Worm (Caenorhabditis elegans): ENCODE data around the gene C25E10.5.

Gene C25E10.5

ce11 chrV:9030248-9030647 is at the start of gene C25E10.5:
Gene C25E10.5 (plus strand): TSS chrV:9030548.
- TF ChIP-seq him-1 (tag; optimal IDR thresholded peaks at IDR 0.05) (no peak), W03F9.2 (tag; optimal IDR thresholded peaks at IDR 0.05) (no peak), dao-5 (tag; optimal IDR thresholded peaks at IDR 0.05) (no peak)

ce11 chrV:8980845-8981244 is 49.5 kb upstream of the C25E10.5 start, which contains the start of gene str-84:
Gene str-84 (minus strand): TSS chrV:8980945.
- TF ChIP-seq dao-5 (tag; optimal IDR thresholded peaks at IDR 0.05): no peak
- TF ChIP-seq him-1 (tag; optimal IDR thresholded peaks at IDR 0.05): no peak
- TF ChIP-seq W03F9.2 (tag; optimal IDR thresholded peaks at IDR 0.05): no peak

DNA sequence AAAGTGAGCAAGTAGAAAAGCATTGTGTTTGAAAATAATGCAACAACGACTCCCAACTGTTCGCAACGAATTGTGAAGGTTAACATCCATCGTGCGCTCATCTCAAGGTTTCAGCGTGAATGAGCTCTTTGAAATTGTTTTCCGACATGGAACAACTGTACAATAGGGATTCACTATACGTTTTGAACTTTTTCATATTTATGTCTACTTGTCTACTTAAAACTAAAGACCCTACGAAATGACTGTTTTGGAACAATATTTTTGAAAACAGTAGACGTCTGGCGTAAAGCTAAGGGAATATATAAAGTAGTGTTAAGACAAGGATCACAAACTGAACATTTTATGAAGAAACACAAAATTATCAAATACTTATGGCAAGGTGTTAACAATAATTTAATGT is 46.7 kb upstream of the C25E10.5 start, which contains the start of gene str-86:
str-86 (minus strand) TSS at position 101 of the 400 bp plus-strand sequence.
- TF ChIP-seq dao-5 (tag; optimal IDR thresholded peaks at IDR 0.05): no peak
- TF ChIP-seq him-1 (tag; optimal IDR thresholded peaks at IDR 0.05): no peak
- no peak for TF ChIP-seq W03F9.2 (tag; optimal IDR thresholded peaks at IDR 0.05)

- TF ChIP-seq W03F9.2 (tag; optimal IDR thresholded peaks at IDR 0.05) (no peak), dao-5 (tag; optimal IDR thresholded peaks at IDR 0.05) (no peak), him-1 (tag; optimal IDR thresholded peaks at IDR 0.05) (no peak)
Observed at ce11 chrV:8984783-8985182, 45.6 kb upstream of the C25E10.5 start.

DNA sequence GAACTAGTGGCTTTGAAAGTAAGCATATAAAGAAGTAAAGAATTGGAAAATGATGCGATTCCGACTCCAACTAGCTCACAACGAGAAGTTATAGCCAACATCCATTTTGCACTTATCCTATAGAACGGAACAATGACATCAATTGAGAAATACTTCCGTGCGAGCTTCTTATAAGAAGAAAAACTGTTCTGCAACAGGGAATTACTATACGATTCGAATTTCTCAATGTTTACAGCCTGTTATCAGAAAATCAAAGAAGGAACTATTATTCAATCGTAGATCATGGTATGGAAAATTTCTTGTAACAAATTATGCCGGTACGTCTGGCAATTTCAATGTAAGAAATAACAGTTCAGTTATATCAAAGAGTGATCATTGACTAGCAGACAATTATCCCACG is 44.6 kb upstream of the C25E10.5 start, which contains the start of gene str-85:
str-85 (minus strand) TSS at position 101 of the 400 bp plus-strand sequence.
- TF ChIP-seq him-1 (tag; optimal IDR thresholded peaks at IDR 0.05): no peak
- no peak for TF ChIP-seq W03F9.2 (tag; optimal IDR thresholded peaks at IDR 0.05)
- TF ChIP-seq dao-5 (tag; optimal IDR thresholded peaks at IDR 0.05): no peak

ce11 chrV:8988104-8988503 is 42.2 kb upstream of the C25E10.5 start, which contains the start of gene str-87:
Gene str-87 (minus strand): TSS chrV:8988204.
- no peak for TF ChIP-seq dao-5 (tag; optimal IDR thresholded peaks at IDR 0.05)
- TF ChIP-seq W03F9.2 (tag; optimal IDR thresholded peaks at IDR 0.05): no peak
- no peak for TF ChIP-seq him-1 (tag; optimal IDR thresholded peaks at IDR 0.05)

ce11 chrV:8990194-8990649 is 40.1 kb upstream of the C25E10.5 start, which contains the start of gene F59E11.7:
Gene F59E11.7 (plus strand): TSS chrV:8990244.
- TF ChIP-seq dao-5 (tag; optimal IDR thresholded peaks at IDR 0.05): no peak
- no peak for TF ChIP-seq W03F9.2 (tag; optimal IDR thresholded peaks at IDR 0.05)
- no peak for TF ChIP-seq him-1 (tag; optimal IDR thresholded peaks at IDR 0.05)

DNA sequence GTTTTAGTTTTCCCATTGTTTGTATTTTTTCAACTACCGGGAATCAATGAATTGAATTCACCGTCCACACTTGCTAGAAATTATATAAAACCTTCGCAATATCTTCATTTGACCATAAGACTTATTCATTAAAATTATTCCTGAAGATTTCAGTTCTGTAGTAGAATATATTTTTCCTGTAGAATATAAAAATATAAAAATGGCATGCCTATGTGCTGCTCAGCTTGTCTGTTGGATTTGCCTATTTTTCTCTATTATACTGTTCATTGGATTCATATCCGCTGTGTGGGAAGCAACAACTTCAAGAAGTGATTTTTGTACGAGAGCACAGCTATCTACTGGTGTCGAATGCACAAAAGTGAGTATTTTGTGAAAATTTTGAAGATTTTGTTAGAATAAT is 38.7 kb upstream of the C25E10.5 start, which contains the start of gene F59E11.6:
F59E11.6 (plus strand) TSS at position 111 of the 400 bp plus-strand sequence.
- TF ChIP-seq him-1 (tag; optimal IDR thresholded peaks at IDR 0.05) (no peak), dao-5 (tag; optimal IDR thresholded peaks at IDR 0.05) (no peak), W03F9.2 (tag; optimal IDR thresholded peaks at IDR 0.05) (no peak)

DNA sequence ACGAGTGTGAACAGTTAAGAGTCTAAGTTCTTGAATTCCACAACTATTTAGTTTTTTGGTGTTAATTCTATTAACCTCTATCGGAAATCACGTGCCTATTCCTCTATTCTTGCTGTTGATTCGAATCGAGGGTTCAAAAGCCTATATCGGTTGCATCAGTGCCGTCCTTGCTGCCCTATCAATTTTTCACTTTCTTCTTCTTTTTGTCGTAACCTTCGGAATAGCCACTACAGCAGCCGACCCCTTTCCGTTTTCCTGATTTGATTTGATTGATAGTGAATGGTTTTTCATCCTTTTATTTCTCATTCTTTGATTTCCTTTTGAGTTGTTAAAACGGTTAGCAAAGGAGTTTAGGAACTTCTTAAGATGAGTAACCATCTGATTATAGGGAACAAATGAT is 36.1 kb upstream of the C25E10.5 start:
- TF ChIP-seq W03F9.2 (tag; optimal IDR thresholded peaks at IDR 0.05) (no peak), him-1 (tag; optimal IDR thresholded peaks at IDR 0.05) (no peak), dao-5 (tag; optimal IDR thresholded peaks at IDR 0.05) (no peak)

ce11 chrV:8994801-8995200 is 35.5 kb upstream of the C25E10.5 start, which contains the start of gene F59E11.5:
Gene F59E11.5 (plus strand): TSS chrV:8995101.
- TF ChIP-seq dao-5 (tag; optimal IDR thresholded peaks at IDR 0.05) (no peak), W03F9.2 (tag; optimal IDR thresholded peaks at IDR 0.05) (no peak), him-1 (tag; optimal IDR thresholded peaks at IDR 0.05) (no peak)

ce11 chrV:9001175-9001574 is 29.2 kb upstream of the C25E10.5 start, which contains the start of gene F59E11.2:
Gene F59E11.2 (plus strand): TSS chrV:9001475.
- TF ChIP-seq dao-5 (tag; optimal IDR thresholded peaks at IDR 0.05) (no peak), him-1 (tag; optimal IDR thresholded peaks at IDR 0.05) (no peak), W03F9.2 (tag; optimal IDR thresholded peaks at IDR 0.05) (no peak)

DNA sequence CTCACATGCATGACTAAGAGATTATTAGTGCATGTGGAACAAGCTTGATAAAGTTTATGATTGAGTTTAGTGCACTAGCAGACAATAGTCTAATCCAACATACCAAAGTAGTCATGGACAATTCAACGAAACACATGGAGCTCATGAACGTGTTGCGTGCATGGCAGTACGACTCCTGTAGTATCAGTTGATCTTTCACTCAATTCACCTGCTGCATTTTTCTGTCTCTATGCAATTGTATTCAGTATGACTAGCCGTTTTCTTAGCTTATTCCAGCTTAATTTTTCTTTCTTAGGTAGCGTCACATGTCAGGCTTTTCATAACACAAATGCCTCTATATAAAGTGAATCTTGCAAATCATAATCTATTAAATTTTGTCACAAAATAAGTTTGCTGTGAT is 27.1 kb upstream of the C25E10.5 start, which contains the start of gene srx-1:
srx-1 (plus strand) TSS at position 382 of the 400 bp plus-strand sequence.
- TF ChIP-seq dao-5 (tag; optimal IDR thresholded peaks at IDR 0.05) (no peak), W03F9.2 (tag; optimal IDR thresholded peaks at IDR 0.05) (no peak), him-1 (tag; optimal IDR thresholded peaks at IDR 0.05) (no peak)

DNA sequence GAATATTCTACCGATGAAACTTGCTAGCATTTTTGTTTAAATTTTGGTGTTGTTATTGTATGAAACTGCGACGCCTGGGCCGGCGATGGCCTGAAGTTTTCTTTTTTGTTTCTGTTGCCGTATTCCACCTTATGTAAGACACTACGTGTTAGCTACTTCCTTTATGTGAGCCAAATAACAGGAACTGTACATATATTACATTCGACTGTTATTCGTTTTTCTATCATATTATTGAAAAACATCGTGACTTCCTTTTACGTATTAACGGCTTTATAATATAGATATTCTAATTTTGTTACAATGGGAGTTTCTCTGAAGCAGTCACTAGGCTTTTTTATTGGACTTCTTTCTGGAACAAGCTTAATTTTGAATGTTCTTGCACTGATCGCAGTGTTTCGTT is 25.1 kb upstream of the C25E10.5 start, which contains the start of gene srx-3:
srx-3 (plus strand) TSS at position 301 of the 400 bp plus-strand sequence.
- TF ChIP-seq W03F9.2 (tag; optimal IDR thresholded peaks at IDR 0.05) (no peak), dao-5 (tag; optimal IDR thresholded peaks at IDR 0.05) (no peak), him-1 (tag; optimal IDR thresholded peaks at IDR 0.05) (no peak)

DNA sequence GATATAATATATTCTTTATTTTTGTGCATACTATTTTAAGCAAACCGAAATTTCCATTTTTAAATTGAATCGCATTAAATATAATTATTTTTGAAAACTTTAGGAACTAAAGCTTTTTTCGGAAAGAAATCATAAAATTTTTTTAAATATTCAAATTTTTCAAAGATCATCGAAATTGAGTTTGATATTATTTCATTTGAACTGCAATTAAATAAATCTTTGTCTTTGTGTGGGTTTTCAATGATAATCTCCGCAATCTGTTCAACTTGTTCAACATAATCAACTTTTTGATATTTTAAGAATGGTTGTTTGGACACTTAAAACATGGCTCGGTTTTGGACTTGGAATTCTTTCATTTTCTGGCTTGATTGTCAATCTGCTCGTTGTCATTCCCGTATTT is 21.2 kb upstream of the C25E10.5 start, which contains the start of gene srx-2:
srx-2 (plus strand) TSS at position 301 of the 400 bp plus-strand sequence.
- TF ChIP-seq dao-5 (tag; optimal IDR thresholded peaks at IDR 0.05) (no peak), him-1 (tag; optimal IDR thresholded peaks at IDR 0.05) (no peak), W03F9.2 (tag; optimal IDR thresholded peaks at IDR 0.05) (no peak)
